Worm (Caenorhabditis elegans) whole organism, young adult: ENCODE results near the gene K04C2.7.

Source experiments
- D2030.7 ChIP-seq: fragments of 200-800 bp; sonication (Bioruptor generic); IDR thresholded peaks from 2 replicates; pipeline ENCODE4 v1.3.6; 2022; ENCODE audit warnings: missing genetic modification reagents, missing genetic modification characterization, missing compliant biosample characterization
- F23B12.7 ChIP-seq: sonication (generic microtip); optimal IDR thresholded peaks from 2 replicates; lab custom pipeline; 2017; ENCODE audit warnings: missing genetic modification characterization, mild to moderate bottlenecking, missing compliant biosample characterization, antibody characterized with exemption, moderate library complexity; ENCODE audit not compliant: insufficient read depth
- F33H1.4 ChIP-seq: fragments of 200-800 bp; sonication (Bioruptor generic); IDR thresholded peaks from 2 replicates; pipeline ENCODE4 v1.3.6; 2022; ENCODE audit warnings: missing genetic modification reagents, missing genetic modification characterization, missing compliant biosample characterization
- F55B11.4 ChIP-seq: sonication (generic microtip); optimal IDR thresholded peaks from 2 replicates; lab custom pipeline; 2016; ENCODE audit warnings: missing compliant biosample characterization, missing genetic modification characterization, borderline replicate concordance; ENCODE audit not compliant: insufficient read depth
- F57C9.4 ChIP-seq: sonication (generic microtip); optimal IDR thresholded peaks from 2 replicates; lab custom pipeline; 2017; ENCODE audit warnings: mild to moderate bottlenecking, missing genetic modification characterization, missing compliant biosample characterization
- K12H6.12 ChIP-seq: fragments of 200-800 bp; sonication (Bioruptor generic); optimal IDR thresholded peaks from 2 replicates; lab custom pipeline; 2018; ENCODE audit warnings: mild to moderate bottlenecking, missing genetic modification characterization, missing compliant biosample characterization
- Y53F4B.3 ChIP-seq: fragments of 200-800 bp; sonication (Bioruptor generic); IDR thresholded peaks from 2 replicates; pipeline ENCODE4 v1.3.6; 2022; ENCODE audit warnings: missing genetic modification reagents, missing genetic modification characterization, missing compliant biosample characterization
- Y79H2A.3 ChIP-seq: fragments of 200-800 bp; sonication (Bioruptor generic); conservative IDR thresholded peaks from 2 replicates; pipeline ENCODE4 v1.3.6; 2022; ENCODE audit warnings: missing genetic modification reagents, missing genetic modification characterization, missing compliant biosample characterization
- atf-7 ChIP-seq: sonication (generic microtip); optimal IDR thresholded peaks from 2 replicates; lab custom pipeline; 2017; ENCODE audit warnings: mild to moderate bottlenecking, missing genetic modification characterization, missing compliant biosample characterization
- attf-3 ChIP-seq: fragments of 200-800 bp; sonication (Bioruptor generic); conservative IDR thresholded peaks from 2 replicates; pipeline ENCODE4 v1.3.6; 2022; ENCODE audit warnings: missing genetic modification reagents, missing genetic modification characterization, missing compliant biosample characterization
- attf-5 ChIP-seq: fragments of 200-800 bp; sonication (Bioruptor generic); optimal IDR thresholded peaks from 2 replicates; lab custom pipeline; 2018; ENCODE audit warnings: mild to moderate bottlenecking, missing genetic modification characterization, missing compliant biosample characterization
- cebp-1 ChIP-seq, 2 experiments: fragments of 200-800 bp in 1 of 2; sonication (Bioruptor generic) in 1 of 2; sonication (generic microtip) in 1 of 2; IDR thresholded peaks in 1 of 2; optimal IDR thresholded peaks in 1 of 2; 2 replicates each; pipeline versions ENCODE4 v1.3.6 to Lab custom; 2017 to 2022; ENCODE audit warnings: missing compliant biosample characterization in 2 of 2, missing genetic modification characterization in 2 of 2, mild to moderate bottlenecking in 1 of 2, missing genetic modification reagents in 1 of 2, moderate library complexity in 1 of 2
- ceh-91 ChIP-seq: fragments of 200-800 bp; sonication (Bioruptor generic); IDR thresholded peaks from 2 replicates; pipeline ENCODE4 v1.3.6; 2022; ENCODE audit warnings: missing genetic modification reagents, missing genetic modification characterization, missing compliant biosample characterization
- dox-1 ChIP-seq: fragments of 200-800 bp; sonication (Bioruptor generic); IDR thresholded peaks from 2 replicates; pipeline ENCODE4 v1.3.6; 2022; ENCODE audit warnings: missing genetic modification reagents, missing genetic modification characterization, missing compliant biosample characterization
- dpl-1 ChIP-seq: fragments of 150-350 bp; optimal IDR thresholded peaks from 2 replicates; lab custom pipeline; 2014; ENCODE audit warnings: missing biosample characterization, missing genetic modification reagents, missing genetic modification characterization
- efl-1 ChIP-seq: fragments of 150-350 bp; optimal IDR thresholded peaks from 2 replicates; lab custom pipeline; 2014; ENCODE audit warnings: missing biosample characterization, missing genetic modification reagents, missing genetic modification characterization
- egl-44 ChIP-seq: fragments of 200-800 bp; sonication (Bioruptor generic); IDR thresholded peaks from 2 replicates; pipeline ENCODE4 v1.3.6; 2022; ENCODE audit warnings: missing genetic modification reagents, missing genetic modification characterization, missing compliant biosample characterization
- gei-17 ChIP-seq: fragments of 200-800 bp; sonication (Bioruptor generic); optimal IDR thresholded peaks from 2 replicates; lab custom pipeline; 2018; ENCODE audit warnings: mild to moderate bottlenecking, missing genetic modification characterization, missing compliant biosample characterization
- hmg-1.2 ChIP-seq: fragments of 200-800 bp; sonication (Bioruptor generic); IDR thresholded peaks from 2 replicates; pipeline ENCODE4 v1.3.6; 2022; ENCODE audit warnings: missing genetic modification reagents, missing genetic modification characterization, missing compliant biosample characterization
- let-526 ChIP-seq: fragments of 200-800 bp; sonication (Bioruptor generic); IDR thresholded peaks from 2 replicates; pipeline ENCODE4 v1.3.6; 2022; ENCODE audit warnings: missing genetic modification reagents, missing genetic modification characterization, missing compliant biosample characterization
- lin-26 ChIP-seq: fragments of 200-800 bp; sonication (Bioruptor generic); IDR thresholded peaks from 2 replicates; pipeline ENCODE4 v1.3.6; 2022; ENCODE audit warnings: missing genetic modification reagents, missing genetic modification characterization, missing compliant biosample characterization
- lin-40 ChIP-seq: sonication (generic microtip); optimal IDR thresholded peaks from 2 replicates; lab custom pipeline; 2016; ENCODE audit warnings: missing genetic modification characterization, mild to moderate bottlenecking, missing compliant biosample characterization, missing genotype, missing genetic modification reagents
- lin-54 ChIP-seq: fragments of 200-800 bp; sonication (Bioruptor generic); optimal IDR thresholded peaks from 2 replicates; lab custom pipeline; 2018; ENCODE audit warnings: mild to moderate bottlenecking, missing genetic modification characterization, missing compliant biosample characterization
- lsl-1 ChIP-seq: fragments of 200-800 bp; sonication (Bioruptor generic); optimal IDR thresholded peaks from 2 replicates; lab custom pipeline; 2018; ENCODE audit warnings: mild to moderate bottlenecking, missing genetic modification characterization, moderate library complexity, missing compliant biosample characterization
- lsy-27 ChIP-seq: sonication (generic microtip); optimal IDR thresholded peaks from 2 replicates; lab custom pipeline; 2017; ENCODE audit warnings: missing genetic modification characterization, mild to moderate bottlenecking, missing compliant biosample characterization, antibody characterized with exemption, missing genotype, borderline replicate concordance; ENCODE audit not compliant: insufficient read depth
- mcd-1 ChIP-seq: fragments of 200-800 bp; sonication (Bioruptor generic); IDR thresholded peaks from 2 replicates; pipeline ENCODE4 v1.3.6; 2022; ENCODE audit warnings: missing genetic modification reagents, missing genetic modification characterization, missing compliant biosample characterization
- mel-28 ChIP-seq: sonication (generic microtip); optimal IDR thresholded peaks from 2 replicates; lab custom pipeline; 2016; ENCODE audit warnings: borderline replicate concordance, mild to moderate bottlenecking, missing genetic modification characterization, missing compliant biosample characterization
- nhr-80 ChIP-seq: sonication (generic microtip); optimal IDR thresholded peaks from 2 replicates; lab custom pipeline; 2016; ENCODE audit warnings: missing genetic modification characterization, missing compliant biosample characterization
- pha-4 ChIP-seq: fragments of 150-350 bp; sonication (generic microtip); optimal IDR thresholded peaks from 2 replicates; lab custom pipeline; 2014; ENCODE audit warnings: missing biosample characterization, missing genetic modification reagents, missing genetic modification characterization
- sea-2 ChIP-seq: fragments of 200-800 bp; sonication (Bioruptor generic); IDR thresholded peaks from 2 replicates; pipeline ENCODE4 v1.3.6; 2022; ENCODE audit warnings: missing genetic modification characterization, missing compliant biosample characterization
- snpc-1.3 ChIP-seq: sonication (generic microtip); optimal IDR thresholded peaks from 2 replicates; lab custom pipeline; 2017; ENCODE audit warnings: missing genetic modification characterization, mild to moderate bottlenecking, missing compliant biosample characterization, antibody characterized with exemption, moderate library complexity, missing genotype, missing genetic modification reagents; ENCODE audit not compliant: insufficient read depth
- sptf-2 ChIP-seq: fragments of 200-800 bp; sonication (Bioruptor generic); optimal IDR thresholded peaks from 2 replicates; lab custom pipeline; 2018; ENCODE audit warnings: mild to moderate bottlenecking, missing genetic modification characterization, missing compliant biosample characterization
- tlf-1 ChIP-seq: fragments of 200-800 bp; sonication (Bioruptor generic); optimal IDR thresholded peaks from 2 replicates; lab custom pipeline; 2018; ENCODE audit warnings: mild to moderate bottlenecking, missing genetic modification characterization, missing compliant biosample characterization
- ztf-26 ChIP-seq: sonication (generic microtip); optimal IDR thresholded peaks from 2 replicates; lab custom pipeline; 2017; ENCODE audit warnings: missing genetic modification characterization, missing compliant biosample characterization

The K04C2.7 gene

DNA sequence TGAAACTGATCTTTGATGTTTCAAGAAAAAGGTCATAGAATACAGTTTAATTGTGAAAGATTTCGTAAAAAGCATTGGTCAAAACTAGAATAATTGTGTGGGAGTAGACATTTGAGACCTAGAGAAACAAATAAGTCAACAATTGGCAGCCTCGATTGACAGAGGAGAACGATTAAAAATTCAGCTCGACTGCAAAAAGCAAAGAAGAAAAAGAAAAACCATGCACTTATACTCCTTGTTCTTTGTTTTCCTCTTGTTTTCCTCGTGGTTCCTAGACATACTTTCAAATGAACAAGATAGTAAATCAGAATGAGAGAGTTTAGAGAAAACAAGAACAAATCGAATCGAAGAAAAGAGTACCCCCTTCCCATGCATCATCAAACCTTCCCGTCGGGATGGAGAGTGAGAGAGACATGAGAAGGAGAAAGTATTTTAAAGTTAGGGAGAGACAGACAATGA, 23.5 kb upstream of the K04C2.7 start:
- TF ChIP-seq attf-5 (GFP tag; lab: Kevin White, UChicago): peak; percentile 64
- no peak for TF ChIP-seq F57C9.4 (tag; lab: Kevin White, UChicago)
- no peak for TF ChIP-seq dox-1 (GFP tag; lab: Robert Waterston, UW)
- no peak for TF ChIP-seq mel-28
- TF ChIP-seq nhr-80 (tag; lab: Kevin White, UChicago): peak; percentile 94
- peak; percentile 86 for TF ChIP-seq pha-4 (tag; lab: Kevin White, UChicago)
- TF ChIP-seq atf-7 (tag; lab: Kevin White, UChicago): peak; percentile 21
- TF ChIP-seq hmg-1.2 (GFP tag; lab: Robert Waterston, UW): peak; percentile 14; the same call in 1 of the 2 replicates
- peak; percentile 25 for TF ChIP-seq lin-40 (tag; lab: Kevin White, UChicago)
- peak; percentile 53; the same call in 1 of the 2 replicates for TF ChIP-seq cebp-1 (GFP tag; IDR thresholded peaks at IDR 0.05; lab: Robert Waterston, UW)
- peak; percentile 80 for TF ChIP-seq cebp-1 (tag; optimal IDR thresholded peaks at IDR 0.05; lab: Kevin White, UChicago)
- TF ChIP-seq, all 124 proteins: peak for 7

DNA sequence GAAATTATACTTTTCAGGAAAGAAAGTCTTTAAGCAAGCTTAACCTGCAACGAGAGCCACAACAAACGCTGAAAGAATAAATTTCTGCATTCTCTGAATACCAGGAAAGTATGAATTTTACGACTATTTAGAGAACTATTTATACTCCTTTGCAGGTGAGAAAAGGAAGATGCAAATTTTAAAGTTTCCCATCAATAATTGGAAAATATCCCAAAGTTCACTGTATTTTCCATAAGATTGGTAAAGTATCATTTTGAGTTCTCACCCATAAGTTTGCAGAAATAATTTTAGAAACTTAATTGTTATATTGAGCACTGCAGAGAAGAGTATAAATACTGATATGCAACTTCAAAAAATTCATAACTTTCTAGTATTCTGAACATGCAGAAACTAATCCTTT, 21.4 kb upstream of the K04C2.7 start, which contains the start of gene clec-158:
TSS of gene clec-158 (minus strand) at position 101 of the 400 bp plus-strand sequence.
- no peak for TF ChIP-seq mcd-1 (GFP tag; lab: Robert Waterston, UW)

- peak; percentile 72 for TF ChIP-seq nhr-80 (tag; lab: Kevin White, UChicago)
- TF ChIP-seq egl-44: no peak
- no peak for TF ChIP-seq F55B11.4 (tag; lab: Kevin White, UChicago)
- TF ChIP-seq lsy-27 (tag; lab: Kevin White, UChicago): no peak
- no peak for TF ChIP-seq lin-40 (tag; lab: Kevin White, UChicago)
Observed at ce11 chrIII:6863901-6864300, 17.0 kb upstream of the K04C2.7 start, which contains the start of gene sma-3. Gene sma-3 (minus strand): TSS chrIII:6863968.

DNA sequence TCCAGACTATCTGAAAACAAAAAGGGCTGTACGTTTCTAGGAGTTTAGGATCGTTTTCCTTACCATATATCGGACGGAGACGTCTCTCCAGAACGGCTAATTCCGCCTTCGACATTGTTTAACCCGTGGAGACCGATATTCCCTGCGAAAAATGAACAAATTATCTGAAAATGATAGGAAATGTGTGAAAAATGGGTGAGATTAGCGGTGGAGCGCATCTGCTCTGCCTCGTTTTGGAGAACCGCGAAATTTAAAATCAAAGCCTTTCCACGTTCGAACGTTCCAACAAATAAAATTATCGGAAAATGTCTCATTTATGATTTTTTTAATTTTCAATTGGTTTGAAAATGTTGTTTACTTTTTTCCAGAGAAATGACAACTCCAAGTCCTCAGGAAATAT, 11.6 kb upstream of the K04C2.7 start, which contains the start of the genes cra-1 and kbp-1:
TSS of gene cra-1 (minus strand) at position 193 of the 400 bp plus-strand sequence.
TSS of gene kbp-1 (plus strand) at position 366 of the 400 bp plus-strand sequence.
- TF ChIP-seq K12H6.12 (tag; lab: Kevin White, UChicago) (no peak), lin-54 (GFP tag; lab: Kevin White, UChicago) (peak; percentile 49), dpl-1 (GFP tag; lab: Kevin White, UChicago) (peak; percentile 47), lsl-1 (peak; percentile 12), F33H1.4 (no peak), efl-1 (peak; percentile 74), mcd-1 (GFP tag; lab: Robert Waterston, UW) (peak; percentile 82), F23B12.7 (peak; percentile 37)

- TF ChIP-seq D2030.7 (no peak), snpc-1.3 (no peak), let-526 (GFP tag; lab: Robert Waterston, UW) (no peak), ceh-91 (no peak), ztf-26 (tag; lab: Kevin White, UChicago) (no peak), sptf-2 (no peak), Y53F4B.3 (GFP tag; lab: Robert Waterston, UW) (no peak), tlf-1 (GFP tag; lab: Kevin White, UChicago) (no peak), Y79H2A.3 (GFP tag; lab: Robert Waterston, UW) (no peak), gei-17 (GFP tag; lab: Kevin White, UChicago) (no peak), lin-26 (GFP tag; lab: Robert Waterston, UW) (no peak), sea-2 (GFP tag; lab: Robert Waterston, UW) (no peak), attf-3 (no peak), hmg-1.2 (GFP tag; lab: Robert Waterston, UW) (no peak), nhr-80 (tag; lab: Kevin White, UChicago) (no peak)
Observed at ce11 chrIII:6869996-6870395, 10.9 kb upstream of the K04C2.7 start, which contains the start of gene K04C2.8. Gene K04C2.8 (plus strand): TSS chrIII:6870296.
